Fruit fly (Drosophila melanogaster) S2 (cell line): ENCODE results near the gene Prestin.

Source experiments
- CG8478 ChIP-seq: fragments of >200 bp; optimal IDR thresholded peaks from 2 replicates; lab custom pipeline; 2018
- CTCF ChIP-seq, 2 experiments: fragments of >200 bp; optimal IDR thresholded peaks; 2 replicates each; lab custom pipeline; 2018

DNA sequence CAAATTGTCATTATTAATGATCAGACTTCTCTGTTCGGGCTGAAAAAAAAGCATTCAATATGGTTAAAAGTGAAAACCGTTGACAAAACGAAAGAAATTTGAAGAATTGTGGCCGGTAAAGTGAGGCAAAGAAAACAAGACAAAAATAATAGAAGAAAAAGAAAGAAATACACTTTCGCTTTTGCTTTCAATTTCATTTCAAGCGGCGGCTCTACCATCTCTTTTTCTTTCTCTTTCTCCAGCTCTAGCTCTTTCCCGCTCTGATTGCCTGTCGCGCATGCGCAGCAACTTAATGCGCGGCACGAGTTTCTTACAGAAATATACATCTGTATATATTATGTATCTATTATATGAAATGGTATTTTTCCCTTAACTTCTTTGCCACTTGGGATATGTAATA, 29.7 kb upstream of the Prestin start:
- TF ChIP-seq CG8478 (lab: Kevin White, UChicago): no peak
- no peak for TF ChIP-seq CTCF (optimal IDR thresholded peaks at IDR 0.05; lab: Kevin White, UChicago)
